Worm (Caenorhabditis elegans): ENCODE measurements around the gene ttr-49.

ce11 chrV:9384359-9384758 is 28.0 kb upstream of the ttr-49 start:
- TF ChIP-seq alr-1 (tag; optimal IDR thresholded peaks at IDR 0.05) (no peak), nhr-11 (tag; optimal IDR thresholded peaks at IDR 0.05) (no peak), C34F6.9 (tag; optimal IDR thresholded peaks at IDR 0.05) (no peak), fos-1 (tag; optimal IDR thresholded peaks at IDR 0.05) (no peak), F13H6.1 (tag; optimal IDR thresholded peaks at IDR 0.05) (no peak), mdl-1 (tag; optimal IDR thresholded peaks at IDR 0.05) (no peak), nhr-21 (tag; optimal IDR thresholded peaks at IDR 0.05) (no peak), ZK546.5 (tag; optimal IDR thresholded peaks at IDR 0.05) (no peak)

Measured in whole organism, L2 larva.